Fruit fly (Drosophila melanogaster): ENCODE results near the gene CG31248.

CG31248 gene

dm6 chr3R:7108589-7109312 lies 20.4 kb upstream of the CG31248 start (continued):
- peak; percentile 70 for TF ChIP-seq Jarid2 (GFP tag; optimal IDR thresholded peaks at IDR 0.05)
- TF ChIP-seq Side (GFP tag; optimal IDR thresholded peaks at IDR 0.05) = peak; percentile 84
- peak; percentile 69 for TF ChIP-seq cwo (GFP tag; optimal IDR thresholded peaks at IDR 0.05)
- peak; percentile 95 for TF ChIP-seq CG8290 (GFP tag; optimal IDR thresholded peaks at IDR 0.05)
- peak; percentile 50 to 91 for TF ChIP-seq CG8290 (tag; optimal IDR thresholded peaks at IDR 0.05)
- TF ChIP-seq dan (GFP tag; IDR thresholded peaks at IDR 0.05) = no peak
- peak; percentile 43 for TF ChIP-seq Myb (GFP tag; optimal IDR thresholded peaks at IDR 0.05)
- peak; percentile 92 for TF ChIP-seq Atf3 (GFP tag; optimal IDR thresholded peaks at IDR 0.05)
- TF ChIP-seq D19A (tag; optimal IDR thresholded peaks at IDR 0.05) = peak; percentile 96
- peak; percentile 68 for TF ChIP-seq pho (GFP tag; optimal IDR thresholded peaks at IDR 0.05)
- peak; percentile 92 for TF ChIP-seq fd64A (GFP tag; optimal IDR thresholded peaks at IDR 0.05)
- peak; percentile 91 for TF ChIP-seq Med (GFP tag)
- peak; percentile 82 for TF ChIP-seq CG1647 (GFP tag; optimal IDR thresholded peaks at IDR 0.05)
- peak; percentile 68 for TF ChIP-seq fu2 (GFP tag; optimal IDR thresholded peaks at IDR 0.05)
- peak; percentile 98 for TF ChIP-seq zf30C (GFP tag; optimal IDR thresholded peaks at IDR 0.05)
- TF ChIP-seq CG13894 (tag; optimal IDR thresholded peaks at IDR 0.05) = no peak
- peak; percentile 87 for TF ChIP-seq org-1 (GFP tag; optimal IDR thresholded peaks at IDR 0.05)
- peak; percentile 97 for TF ChIP-seq gem (tag; optimal IDR thresholded peaks at IDR 0.05)
- peak; percentile 44 for TF ChIP-seq CG15514 (GFP tag; optimal IDR thresholded peaks at IDR 0.05)
- peak; percentile 96 for TF ChIP-seq CG7839 (tag; optimal IDR thresholded peaks at IDR 0.05)
- peak; percentile 97 for TF ChIP-seq CG10431 (GFP tag; optimal IDR thresholded peaks at IDR 0.05)
- peak; percentile 97 for TF ChIP-seq Ets65A (GFP tag)
- no peak for TF ChIP-seq GATAe (GFP tag; conservative IDR thresholded peaks at IDR 0.05)
- peak; percentile 76 for TF ChIP-seq stwl (tag; optimal IDR thresholded peaks at IDR 0.05)
- TF ChIP-seq Sry-δ (GFP tag; optimal IDR thresholded peaks at IDR 0.05) = peak; percentile 57
- TF ChIP-seq ATbp (GFP tag; optimal IDR thresholded peaks at IDR 0.05) = peak; percentile 96
- TF ChIP-seq croc (GFP tag; conservative IDR thresholded peaks at IDR 0.05) = peak; percentile 97
- TF ChIP-seq dmrt11E (tag; optimal IDR thresholded peaks at IDR 0.05) = peak; percentile 99
- TF ChIP-seq crp (GFP tag; optimal IDR thresholded peaks at IDR 0.05) = peak; percentile 41 to 60
- TF ChIP-seq unc-4 (GFP tag; IDR thresholded peaks at IDR 0.05; ENCODE audit: partially characterized antibody) = no peak
- peak; percentile 86 for TF ChIP-seq CG5180 (GFP tag; optimal IDR thresholded peaks at IDR 0.05)
- peak; percentile 88 for TF ChIP-seq Fer3 (tag; optimal IDR thresholded peaks at IDR 0.05)
- peak; percentile 94 for TF ChIP-seq CG12942 (GFP tag; optimal IDR thresholded peaks at IDR 0.05)
- TF ChIP-seq CG10274 (GFP tag; optimal IDR thresholded peaks at IDR 0.05) = peak; percentile 40
- TF ChIP-seq CG8924 (tag; optimal IDR thresholded peaks at IDR 0.05) = peak; percentile 98
- TF ChIP-seq prd (optimal IDR thresholded peaks at IDR 0.05) = no peak
- TF ChIP-seq prd (GFP tag; IDR thresholded peaks at IDR 0.05) = no peak
- TF ChIP-seq CG1603 (tag; optimal IDR thresholded peaks at IDR 0.05) = peak; percentile 93
- peak; percentile 74 for TF ChIP-seq CG2116 (GFP tag; optimal IDR thresholded peaks at IDR 0.05)
- TF ChIP-seq dmrt99B (tag; optimal IDR thresholded peaks at IDR 0.05) = peak; percentile 98
- TF ChIP-seq grau (tag; optimal IDR thresholded peaks at IDR 0.05) = peak; percentile 94
- peak; percentile 98 for TF ChIP-seq tap (tag; optimal IDR thresholded peaks at IDR 0.05)
- peak; percentile 87 for TF ChIP-seq CG8359 (GFP tag; optimal IDR thresholded peaks at IDR 0.05; ENCODE audit: borderline replicate concordance)
- no peak for TF ChIP-seq Lim3 (GFP tag; IDR thresholded peaks at IDR 0.05)
- peak; percentile 97 for TF ChIP-seq CoRest (tag; optimal IDR thresholded peaks at IDR 0.05)
- peak; percentile 72 for TF ChIP-seq Dek (tag; optimal IDR thresholded peaks at IDR 0.05)
- peak; percentile 85 for TF ChIP-seq tx (GFP tag; optimal IDR thresholded peaks at IDR 0.05)
- peak; percentile 95 for TF ChIP-seq PHDP (tag; optimal IDR thresholded peaks at IDR 0.05)
- peak; percentile 58 for TF ChIP-seq wek (GFP tag; optimal IDR thresholded peaks at IDR 0.05)

All from whole organism, embryonic.